3 worm cellular contexts compared by ENCODE assay signal in the genomic region with DNA sequence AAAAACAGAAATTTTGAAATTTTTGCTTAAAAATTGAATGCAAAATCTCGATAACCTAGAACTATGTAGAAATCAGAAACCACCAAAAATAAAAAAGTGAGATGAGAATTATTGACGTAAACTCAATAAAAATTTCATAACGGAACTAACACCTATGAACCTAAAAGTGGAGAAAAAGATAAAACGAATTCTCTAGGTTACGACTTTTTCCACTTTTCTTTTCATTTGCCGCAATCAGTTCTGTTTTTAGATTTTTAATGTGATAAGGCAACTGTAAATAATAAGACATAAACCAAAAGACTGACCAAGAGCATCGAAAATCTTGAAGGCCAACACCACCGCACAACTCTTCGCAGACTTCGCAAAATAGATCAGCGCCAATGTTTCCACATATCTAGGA.
TF ChIP-seq lines count a peak whose summit lies in the region.

No protein-coding gene starts in this region.

TF ChIP-seq in whole organism, L1 larva, 84 proteins besides CTCF, POLR2A, EP300 and RAD21:
- TF ChIP-seq blmp-1 (tag; optimal IDR thresholded peaks at IDR 0.05; lab: Kevin White, UChicago), result peak; percentile 10
- peak; percentile 18 for TF ChIP-seq elt-2 (tag; optimal IDR thresholded peaks at IDR 0.05; lab: Kevin White, UChicago)
- TF ChIP-seq nhr-12 (tag; optimal IDR thresholded peaks at IDR 0.05; lab: Kevin White, UChicago), result no peak
TF ChIP-seq in whole organism, L1 larva: peak in this region for 2.

TF ChIP-seq in whole organism, L3 larva, 47 proteins besides CTCF, POLR2A, EP300 and RAD21:
- TF ChIP-seq elt-2 (tag; optimal IDR thresholded peaks at IDR 0.05; lab: Kevin White, UChicago), result peak; percentile 56
- no peak for TF ChIP-seq nhr-43 (tag; optimal IDR thresholded peaks at IDR 0.05; lab: Kevin White, UChicago; ENCODE audit: poor library complexity, severe bottlenecking)
- no peak for TF ChIP-seq nhr-12 (tag; optimal IDR thresholded peaks at IDR 0.05; lab: Kevin White, UChicago)
- TF ChIP-seq nhr-23 (tag; optimal IDR thresholded peaks at IDR 0.05; lab: Kevin White, UChicago), result no peak
- TF ChIP-seq jun-1 (tag; optimal IDR thresholded peaks at IDR 0.05; lab: Kevin White, UChicago), result no peak
- peak; percentile 7 for TF ChIP-seq pha-4 (tag; optimal IDR thresholded peaks at IDR 0.05; lab: Kevin White, UChicago)
- TF ChIP-seq ceh-82 (tag; optimal IDR thresholded peaks at IDR 0.05; lab: Kevin White, UChicago), result no peak
- no peak for TF ChIP-seq fkh-10 (GFP tag; optimal IDR thresholded peaks at IDR 0.05; lab: Kevin White, UChicago)

TF ChIP-seq in whole organism, L4 larva, 104 proteins besides CTCF, POLR2A, EP300 and RAD21:
- TF ChIP-seq ceh-44 (GFP tag; IDR thresholded peaks at IDR 0.05; lab: Robert Waterston, UW) (no peak), duxl-1 (tag; optimal IDR thresholded peaks at IDR 0.05; lab: Kevin White, UChicago; ENCODE audit: poor library complexity) (no peak), egl-43 (GFP tag; IDR thresholded peaks at IDR 0.05; lab: Robert Waterston, UW) (no peak), unc-39 (tag; optimal IDR thresholded peaks at IDR 0.05; lab: Kevin White, UChicago) (no peak), ctbp-1 (GFP tag; IDR thresholded peaks at IDR 0.05; lab: Robert Waterston, UW) (no peak), daf-16 (GFP tag; optimal IDR thresholded peaks at IDR 0.05; lab: Kevin White, UChicago) (no peak), daf-16 (tag; optimal IDR thresholded peaks at IDR 0.05; lab: Kevin White, UChicago) (peak; percentile 58), php-3 (GFP tag; IDR thresholded peaks at IDR 0.05; lab: Robert Waterston, UW) (peak; percentile 79), F10B5.3 (tag; optimal IDR thresholded peaks at IDR 0.05; lab: Kevin White, UChicago) (no peak), pqm-1 (tag; optimal IDR thresholded peaks at IDR 0.05; lab: Kevin White, UChicago) (peak; percentile 72), vab-7 (GFP tag; IDR thresholded peaks at IDR 0.05; lab: Robert Waterston, UW) (no peak), nhr-28 (tag; optimal IDR thresholded peaks at IDR 0.05; lab: Kevin White, UChicago) (peak; percentile 28), aly-2 (tag; optimal IDR thresholded peaks at IDR 0.05; lab: Kevin White, UChicago) (no peak), dve-1 (tag; optimal IDR thresholded peaks at IDR 0.05; lab: Kevin White, UChicago; ENCODE audit: insufficient read depth) (peak; percentile 0), daf-19 (GFP tag; conservative IDR thresholded peaks at IDR 0.05; lab: Robert Waterston, UW) (no peak), nhr-77 (tag; optimal IDR thresholded peaks at IDR 0.05; lab: Kevin White, UChicago) (no peak)
